Worm (Caenorhabditis elegans): Measurements from ENCODE around the gene C37C3.1.

Gene C37C3.1

ce11 chrV:7864663-7865062, 6.9 kb downstream of the C37C3.1 start, which contains the start of gene C37C3.11:
Gene C37C3.11, minus strand, starts transcription at chrV:7864763.
- TF ChIP-seq dao-5 (tag; optimal IDR thresholded peaks at IDR 0.05) (no peak), W03F9.2 (tag; optimal IDR thresholded peaks at IDR 0.05) (no peak), him-1 (tag; optimal IDR thresholded peaks at IDR 0.05) (no peak)

ce11 chrV:7870707-7871106, 12.9 kb downstream of the C37C3.1 start, which contains the start of gene nipi-4:
Gene nipi-4, minus strand, starts transcription at chrV:7870807.
- no peak for TF ChIP-seq dao-5 (tag; optimal IDR thresholded peaks at IDR 0.05)
- no peak for TF ChIP-seq him-1 (tag; optimal IDR thresholded peaks at IDR 0.05)
- TF ChIP-seq W03F9.2 (tag; optimal IDR thresholded peaks at IDR 0.05) = no peak

- TF ChIP-seq W03F9.2 (tag; optimal IDR thresholded peaks at IDR 0.05) (no peak), dao-5 (tag; optimal IDR thresholded peaks at IDR 0.05) (no peak), him-1 (tag; optimal IDR thresholded peaks at IDR 0.05) (no peak)
Observed at ce11 chrV:7872945-7873344, 15.2 kb downstream of the C37C3.1 start.

ce11 chrV:7875456-7875855, 17.7 kb downstream of the C37C3.1 start, which contains the start of gene F40A3.4:
Gene F40A3.4, plus strand, starts transcription at chrV:7875756.
- TF ChIP-seq him-1 (tag; optimal IDR thresholded peaks at IDR 0.05) (no peak), dao-5 (tag; optimal IDR thresholded peaks at IDR 0.05) (no peak), W03F9.2 (tag; optimal IDR thresholded peaks at IDR 0.05) (no peak)

- TF ChIP-seq W03F9.2 (tag; optimal IDR thresholded peaks at IDR 0.05) (peak; percentile 38), dao-5 (tag; optimal IDR thresholded peaks at IDR 0.05) (no peak), him-1 (tag; optimal IDR thresholded peaks at IDR 0.05) (no peak)
Observed at ce11 chrV:7876881-7877475, 19.2 kb downstream of the C37C3.1 start, which contains the start of gene F40A3.3. Gene F40A3.3, plus strand, starts transcription at chrV:7877444.

ce11 chrV:7878411-7878964, 20.7 kb downstream of the C37C3.1 start, which contains the start of gene F40A3.2:
Gene F40A3.2, plus strand, starts transcription at chrV:7878914.
- TF ChIP-seq W03F9.2 (tag; optimal IDR thresholded peaks at IDR 0.05) (no peak), him-1 (tag; optimal IDR thresholded peaks at IDR 0.05) (no peak), dao-5 (tag; optimal IDR thresholded peaks at IDR 0.05) (no peak)

ce11 chrV:7884441-7884840, 26.7 kb downstream of the C37C3.1 start:
- no peak for TF ChIP-seq him-1 (tag; optimal IDR thresholded peaks at IDR 0.05)
- no peak for TF ChIP-seq dao-5 (tag; optimal IDR thresholded peaks at IDR 0.05)
- no peak for TF ChIP-seq W03F9.2 (tag; optimal IDR thresholded peaks at IDR 0.05)

ce11 chrV:7888036-7888435, 30.3 kb downstream of the C37C3.1 start:
- no peak for TF ChIP-seq him-1 (tag; optimal IDR thresholded peaks at IDR 0.05)
- TF ChIP-seq dao-5 (tag; optimal IDR thresholded peaks at IDR 0.05) = no peak
- no peak for TF ChIP-seq W03F9.2 (tag; optimal IDR thresholded peaks at IDR 0.05)

ce11 chrV:7891230-7891629, 33.5 kb downstream of the C37C3.1 start, which contains the start of gene F40A3.1:
Gene F40A3.1, plus strand, starts transcription at chrV:7891530.
- no peak for TF ChIP-seq him-1 (tag; optimal IDR thresholded peaks at IDR 0.05)
- no peak for TF ChIP-seq W03F9.2 (tag; optimal IDR thresholded peaks at IDR 0.05)
- TF ChIP-seq dao-5 (tag; optimal IDR thresholded peaks at IDR 0.05) = no peak

ce11 chrV:7893812-7894381, 36.1 kb downstream of the C37C3.1 start, which contains the start of gene F40A3.6:
Gene F40A3.6, minus strand, starts transcription at chrV:7893862.
- TF ChIP-seq dao-5 (tag; optimal IDR thresholded peaks at IDR 0.05) = no peak
- no peak for TF ChIP-seq W03F9.2 (tag; optimal IDR thresholded peaks at IDR 0.05)
- no peak for TF ChIP-seq him-1 (tag; optimal IDR thresholded peaks at IDR 0.05)

ce11 chrV:7899761-7900160, 42.0 kb downstream of the C37C3.1 start, which contains the start of gene F40A3.7:
Gene F40A3.7, minus strand, starts transcription at chrV:7899861.
- TF ChIP-seq him-1 (tag; optimal IDR thresholded peaks at IDR 0.05) (no peak), W03F9.2 (tag; optimal IDR thresholded peaks at IDR 0.05) (no peak), dao-5 (tag; optimal IDR thresholded peaks at IDR 0.05) (no peak)

ce11 chrV:7901222-7901621, 43.5 kb downstream of the C37C3.1 start:
- no peak for TF ChIP-seq W03F9.2 (tag; optimal IDR thresholded peaks at IDR 0.05)
- TF ChIP-seq him-1 (tag; optimal IDR thresholded peaks at IDR 0.05) = no peak
- no peak for TF ChIP-seq dao-5 (tag; optimal IDR thresholded peaks at IDR 0.05)

- TF ChIP-seq dao-5 (tag; optimal IDR thresholded peaks at IDR 0.05) (no peak), W03F9.2 (tag; optimal IDR thresholded peaks at IDR 0.05) (no peak), him-1 (tag; optimal IDR thresholded peaks at IDR 0.05) (no peak)
Observed at ce11 chrV:7904389-7904788, 46.6 kb downstream of the C37C3.1 start.

- TF ChIP-seq dao-5 (tag; optimal IDR thresholded peaks at IDR 0.05) = no peak
- TF ChIP-seq him-1 (tag; optimal IDR thresholded peaks at IDR 0.05) = no peak
- TF ChIP-seq W03F9.2 (tag; optimal IDR thresholded peaks at IDR 0.05) = no peak
Observed at ce11 chrV:7908431-7908830, 50.7 kb downstream of the C37C3.1 start.
